Worm (Caenorhabditis elegans) whole organism, mixed stage, embryonic: ENCODE measurements around the gene sri-4.

ENCODE experiments used
- bed-3 ChIP-seq: fragments of 200-800 bp; sonication (Bioruptor generic); optimal IDR thresholded peaks from 3 replicates; lab custom pipeline; 2018; ENCODE audit warnings: mild to moderate bottlenecking, missing genetic modification characterization, moderate library complexity, missing compliant biosample characterization
- blmp-1 ChIP-seq: fragments of 150-350 bp; optimal IDR thresholded peaks from 2 replicates; lab custom pipeline; 2014; ENCODE audit warnings: missing biosample characterization, missing genetic modification characterization
- ceh-83 ChIP-seq: fragments of 200-800 bp; sonication (Bioruptor generic); optimal IDR thresholded peaks from 2 replicates; lab custom pipeline; 2018; ENCODE audit warnings: mild to moderate bottlenecking, missing genetic modification characterization, missing compliant biosample characterization
- ces-1 ChIP-seq: fragments of 150-350 bp; optimal IDR thresholded peaks from 2 replicates; lab custom pipeline; 2014; ENCODE audit warnings: missing biosample characterization, missing genetic modification reagents, missing genetic modification characterization
- cnd-1 ChIP-seq: fragments of 200-800 bp; sonication (Bioruptor generic); optimal IDR thresholded peaks from 2 replicates; lab custom pipeline; 2018; ENCODE audit warnings: mild to moderate bottlenecking, missing genetic modification characterization, missing compliant biosample characterization
- mab-5 ChIP-seq: fragments of 150-350 bp; optimal IDR thresholded peaks from 2 replicates; lab custom pipeline; 2014; ENCODE audit warnings: missing biosample characterization, missing genetic modification characterization
- mep-1 ChIP-seq: fragments of 150-350 bp; optimal IDR thresholded peaks from 2 replicates; lab custom pipeline; 2017; ENCODE audit warnings: missing biosample characterization, missing genetic modification reagents, missing genetic modification characterization, inconsistent platforms
- nhr-2 ChIP-seq: fragments of 150-350 bp; optimal IDR thresholded peaks from 2 replicates; lab custom pipeline; 2014; ENCODE audit warnings: missing biosample characterization, missing genetic modification characterization
- nhr-28 ChIP-seq: fragments of 150-350 bp; optimal IDR thresholded peaks from 2 replicates; lab custom pipeline; 2014; ENCODE audit warnings: missing biosample characterization, missing genetic modification characterization
- pha-4 ChIP-seq: fragments of 150-350 bp; optimal IDR thresholded peaks from 2 replicates; lab custom pipeline; 2018; ENCODE audit warnings: missing biosample characterization, missing genetic modification reagents, missing genetic modification characterization
- snpc-4 ChIP-seq: fragments of 150-350 bp; optimal IDR thresholded peaks from 2 replicates; lab custom pipeline; 2014; ENCODE audit warnings: missing biosample characterization, missing genetic modification characterization
- sptf-1 ChIP-seq: sonication (generic microtip); optimal IDR thresholded peaks from 2 replicates; lab custom pipeline; 2017; ENCODE audit warnings: mild to moderate bottlenecking, missing genetic modification characterization, moderate library complexity, missing compliant biosample characterization
- unc-120 ChIP-seq: sonication (generic microtip); optimal IDR thresholded peaks from 2 replicates; lab custom pipeline; 2017; ENCODE audit warnings: missing genetic modification characterization, missing compliant biosample characterization; ENCODE audit not compliant: poor library complexity, severe bottlenecking
- unc-62 ChIP-seq: fragments of 150-350 bp; optimal IDR thresholded peaks from 2 replicates; lab custom pipeline; 2014; ENCODE audit warnings: missing biosample characterization, missing genetic modification reagents, missing genetic modification characterization

- TF ChIP-seq snpc-4 (no peak), mep-1 (tag; lab: Kevin White, UChicago) (no peak), ceh-83 (GFP tag; lab: Kevin White, UChicago) (no peak), nhr-28 (no peak), pha-4 (no peak), nhr-2 (tag; lab: Kevin White, UChicago) (no peak), bed-3 (GFP tag; lab: Kevin White, UChicago) (no peak), cnd-1 (tag; lab: Kevin White, UChicago) (no peak), unc-62 (GFP tag; lab: Kevin White, UChicago) (no peak), sptf-1 (tag; lab: Kevin White, UChicago) (no peak), mab-5 (no peak), blmp-1 (tag; lab: Kevin White, UChicago) (no peak), ces-1 (GFP tag; lab: Kevin White, UChicago) (no peak), unc-120 (tag; lab: Kevin White, UChicago) (no peak)
These were observed 24.1 kb downstream of the sri-4 start for ce11 chrV:772210-772609.
